Worm (Caenorhabditis elegans) whole organism, late embryonic: Measurements from ENCODE around the gene F40F8.12.

ENCODE experiments used
- K09A11.1 ChIP-seq: sonication (generic microtip); optimal IDR thresholded peaks from 2 replicates; lab custom pipeline; 2017; ENCODE audit warnings: antibody characterized with exemption, mild to moderate bottlenecking, missing genetic modification characterization, missing compliant biosample characterization; ENCODE audit not compliant: insufficient read depth
- ceh-18 ChIP-seq: sonication (generic microtip); optimal IDR thresholded peaks from 2 replicates; lab custom pipeline; 2016; ENCODE audit warnings: missing genetic modification characterization, missing compliant biosample characterization
- ceh-19 ChIP-seq: fragments of 200-800 bp; sonication (Bioruptor generic); optimal IDR thresholded peaks from 2 replicates; lab custom pipeline; 2018; ENCODE audit warnings: mild to moderate bottlenecking, missing genetic modification characterization, missing compliant biosample characterization
- ceh-31 ChIP-seq: sonication (generic microtip); optimal IDR thresholded peaks from 2 replicates; lab custom pipeline; 2016; ENCODE audit warnings: missing genetic modification characterization, missing compliant biosample characterization
- ceh-6 ChIP-seq: fragments of 200-800 bp; sonication (Bioruptor generic); optimal IDR thresholded peaks from 2 replicates; lab custom pipeline; 2018; ENCODE audit warnings: mild to moderate bottlenecking, missing genetic modification characterization, missing compliant biosample characterization
- ceh-9 ChIP-seq: sonication (generic microtip); optimal IDR thresholded peaks from 2 replicates; lab custom pipeline; 2016; ENCODE audit warnings: mild to moderate bottlenecking, missing genetic modification characterization, inconsistent platforms, missing compliant biosample characterization
- dmd-4 ChIP-seq: sonication (generic microtip); optimal IDR thresholded peaks from 2 replicates; lab custom pipeline; 2016; ENCODE audit warnings: borderline replicate concordance, missing genetic modification characterization, missing compliant biosample characterization
- dve-1 ChIP-seq: sonication (generic microtip); optimal IDR thresholded peaks from 2 replicates; lab custom pipeline; 2017; ENCODE audit warnings: antibody characterized with exemption, mild to moderate bottlenecking, missing genetic modification characterization, missing compliant biosample characterization
- elt-2 ChIP-seq: sonication (generic microtip); optimal IDR thresholded peaks from 2 replicates; lab custom pipeline; 2016; ENCODE audit warnings: missing genetic modification reagents, missing genetic modification characterization, missing compliant biosample characterization
- ets-4 ChIP-seq: sonication (generic microtip); optimal IDR thresholded peaks from 2 replicates; lab custom pipeline; 2016; ENCODE audit warnings: missing genetic modification characterization, missing compliant biosample characterization
- gmeb-2 ChIP-seq: sonication (generic microtip); optimal IDR thresholded peaks from 2 replicates; lab custom pipeline; 2016; ENCODE audit warnings: missing genetic modification characterization, inconsistent platforms, missing compliant biosample characterization
- hlh-6 ChIP-seq: sonication (generic microtip); optimal IDR thresholded peaks from 2 replicates; lab custom pipeline; 2016; ENCODE audit warnings: missing genotype, missing genetic modification characterization, missing compliant biosample characterization
- nfya-1 ChIP-seq: sonication (generic microtip); optimal IDR thresholded peaks from 2 replicates; lab custom pipeline; 2017; ENCODE audit warnings: missing genetic modification characterization, mild to moderate bottlenecking, missing compliant biosample characterization, antibody characterized with exemption, moderate library complexity
- npax-4 ChIP-seq: sonication (generic microtip); optimal IDR thresholded peaks from 2 replicates; lab custom pipeline; 2016; ENCODE audit warnings: missing genetic modification characterization, missing compliant biosample characterization
- pha-2 ChIP-seq: sonication (generic microtip); optimal IDR thresholded peaks from 2 replicates; lab custom pipeline; 2017; ENCODE audit warnings: mild to moderate bottlenecking, missing genetic modification characterization, missing compliant biosample characterization
- pros-1 ChIP-seq: fragments of 150-350 bp; optimal IDR thresholded peaks from 2 replicates; lab custom pipeline; 2014; ENCODE audit warnings: missing biosample characterization, missing genetic modification reagents, missing genetic modification characterization
- sdc-2 ChIP-seq: sonication (generic microtip); optimal IDR thresholded peaks from 2 replicates; lab custom pipeline; 2016; ENCODE audit warnings: missing genotype, missing genetic modification characterization, missing compliant biosample characterization
- tbx-2 ChIP-seq: sonication (generic microtip); optimal IDR thresholded peaks from 2 replicates; lab custom pipeline; 2016; ENCODE audit warnings: missing genetic modification characterization, missing compliant biosample characterization
- tbx-7 ChIP-seq: sonication (generic microtip); optimal IDR thresholded peaks from 2 replicates; lab custom pipeline; 2016; ENCODE audit warnings: missing genotype, missing genetic modification characterization, missing compliant biosample characterization
- zip-5 ChIP-seq: sonication (generic microtip); optimal IDR thresholded peaks from 2 replicates; lab custom pipeline; 2016; ENCODE audit warnings: missing genetic modification characterization, missing compliant biosample characterization

Gene F40F8.12

ce11 chrII:11176441-11176840 lies 46.8 kb downstream of the F40F8.12 start:
- peak; percentile 17 for TF ChIP-seq tbx-2 (tag; lab: Kevin White, UChicago)
- no peak for TF ChIP-seq dmd-4 (tag; lab: Kevin White, UChicago)
- no peak for TF ChIP-seq ceh-9 (tag; lab: Kevin White, UChicago)
- TF ChIP-seq ceh-6 = no peak
- no peak for TF ChIP-seq npax-4 (tag; lab: Kevin White, UChicago)
- TF ChIP-seq nfya-1 = no peak
- TF ChIP-seq elt-2 (tag; lab: Kevin White, UChicago) = no peak

- TF ChIP-seq tbx-7 (tag; lab: Kevin White, UChicago) (no peak), hlh-6 (tag; lab: Kevin White, UChicago) (no peak), sdc-2 (tag; lab: Kevin White, UChicago) (no peak)
These were observed 47.8 kb downstream of the F40F8.12 start, which contains the start of gene F37H8.6 for ce11 chrII:11177376-11177775. TSS of gene F37H8.6 (minus strand) at chrII:11177476.

- TF ChIP-seq gmeb-2 (tag; lab: Kevin White, UChicago) = no peak
- no peak for TF ChIP-seq ceh-18 (tag; lab: Kevin White, UChicago)
- no peak for TF ChIP-seq ceh-19 (GFP tag; lab: Kevin White, UChicago)
- no peak for TF ChIP-seq ets-4 (tag; lab: Kevin White, UChicago)
- TF ChIP-seq zip-5 = no peak
- TF ChIP-seq K09A11.1 (tag; lab: Kevin White, UChicago) = no peak
- TF ChIP-seq dve-1 = no peak
- no peak for TF ChIP-seq elt-2 (tag; lab: Kevin White, UChicago)
- no peak for TF ChIP-seq hlh-6 (tag; lab: Kevin White, UChicago)
- TF ChIP-seq pha-2 (tag; lab: Kevin White, UChicago) = no peak
- no peak for TF ChIP-seq pros-1 (tag; lab: Kevin White, UChicago)
- TF ChIP-seq ceh-31 = no peak
- TF ChIP-seq, all 69 proteins: peak for 0
These were observed 49.1 kb downstream of the F40F8.12 start for ce11 chrII:11178737-11179136.
